Worm (Caenorhabditis elegans): ENCODE results near the gene nas-7.

nas-7 gene

DNA sequence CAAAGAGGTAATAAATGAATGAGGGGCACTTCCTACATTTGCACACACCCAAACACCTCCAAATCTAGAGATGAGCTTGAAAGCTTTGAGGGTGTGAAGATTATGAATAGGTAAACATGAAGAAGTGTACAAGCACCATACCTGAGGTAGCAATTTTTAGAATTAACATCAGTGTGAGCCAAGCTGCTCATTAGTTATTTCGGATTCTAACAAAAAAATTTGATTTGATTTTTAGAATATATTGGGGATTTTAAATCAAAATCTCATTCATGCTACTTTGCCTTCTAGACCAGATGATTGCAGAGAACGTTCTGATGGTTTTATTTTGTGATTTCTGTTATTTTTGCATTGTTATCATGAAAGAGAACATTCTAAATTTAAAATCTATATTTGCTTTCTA lies 11.2 kb upstream of the nas-7 start:
- no peak for TF ChIP-seq nhr-237 (tag; optimal IDR thresholded peaks at IDR 0.05)
- no peak for TF ChIP-seq bed-3 (GFP tag; optimal IDR thresholded peaks at IDR 0.05)
- no peak for TF ChIP-seq tbx-8 (GFP tag; optimal IDR thresholded peaks at IDR 0.05)
- TF ChIP-seq ces-1 (GFP tag; optimal IDR thresholded peaks at IDR 0.05) = no peak
- no peak for TF ChIP-seq unc-120 (tag; optimal IDR thresholded peaks at IDR 0.05; ENCODE audit: poor library complexity, severe bottlenecking)
- TF ChIP-seq nhr-76 (tag; optimal IDR thresholded peaks at IDR 0.05) = no peak
- TF ChIP-seq sptf-1 (tag; optimal IDR thresholded peaks at IDR 0.05) = no peak
- TF ChIP-seq flh-1 (GFP tag; optimal IDR thresholded peaks at IDR 0.05) = no peak
- no peak for TF ChIP-seq sem-2 (GFP tag; optimal IDR thresholded peaks at IDR 0.05)

DNA sequence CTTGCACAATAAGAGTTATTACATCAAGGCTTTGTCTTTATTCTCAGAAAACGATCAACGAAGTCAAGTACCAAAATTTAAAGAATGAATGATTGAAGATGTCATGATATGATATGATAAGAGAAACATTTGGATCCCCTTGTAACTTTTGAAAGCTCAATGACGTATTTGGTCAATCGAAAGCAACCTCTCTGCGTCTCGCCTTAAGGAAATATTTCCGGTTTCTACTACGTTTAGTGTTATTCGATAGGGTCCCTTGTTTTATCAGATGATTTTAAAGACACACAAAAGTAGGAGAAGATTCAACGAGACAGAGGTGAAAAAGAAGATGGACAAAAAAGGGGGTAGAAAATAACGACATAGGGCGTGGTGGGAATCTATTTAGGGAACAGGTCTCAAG lies 10.8 kb upstream of the nas-7 start:
- no peak for TF ChIP-seq ceh-83 (GFP tag; optimal IDR thresholded peaks at IDR 0.05)
- TF ChIP-seq snpc-4 (tag; optimal IDR thresholded peaks at IDR 0.05) = no peak
- TF ChIP-seq tbx-8 (GFP tag; optimal IDR thresholded peaks at IDR 0.05) = no peak
- TF ChIP-seq flh-1 (GFP tag; optimal IDR thresholded peaks at IDR 0.05) = no peak
- no peak for TF ChIP-seq elt-1 (tag; optimal IDR thresholded peaks at IDR 0.05; ENCODE audit: borderline replicate concordance, insufficient read depth)
- TF ChIP-seq lin-32 (GFP tag; optimal IDR thresholded peaks at IDR 0.05) = no peak
- TF ChIP-seq drap-1 (GFP tag; optimal IDR thresholded peaks at IDR 0.05) = no peak
- no peak for TF ChIP-seq ces-1 (GFP tag; optimal IDR thresholded peaks at IDR 0.05)
- TF ChIP-seq ztf-11 (tag; optimal IDR thresholded peaks at IDR 0.05) = no peak
- no peak for TF ChIP-seq sem-2 (GFP tag; optimal IDR thresholded peaks at IDR 0.05)
- no peak for TF ChIP-seq unc-62 (GFP tag; optimal IDR thresholded peaks at IDR 0.05)
- no peak for TF ChIP-seq nhr-12 (tag; optimal IDR thresholded peaks at IDR 0.05)
- TF ChIP-seq mls-2 (tag; optimal IDR thresholded peaks at IDR 0.05) = no peak
- TF ChIP-seq unc-120 (tag; optimal IDR thresholded peaks at IDR 0.05; ENCODE audit: poor library complexity, severe bottlenecking) = no peak
- TF ChIP-seq bed-3 (GFP tag; optimal IDR thresholded peaks at IDR 0.05) = no peak
- no peak for TF ChIP-seq cnd-1 (tag; optimal IDR thresholded peaks at IDR 0.05)
- TF ChIP-seq ceh-43 (GFP tag; optimal IDR thresholded peaks at IDR 0.05) = no peak
- no peak for TF ChIP-seq zip-8 (tag; optimal IDR thresholded peaks at IDR 0.05)

DNA sequence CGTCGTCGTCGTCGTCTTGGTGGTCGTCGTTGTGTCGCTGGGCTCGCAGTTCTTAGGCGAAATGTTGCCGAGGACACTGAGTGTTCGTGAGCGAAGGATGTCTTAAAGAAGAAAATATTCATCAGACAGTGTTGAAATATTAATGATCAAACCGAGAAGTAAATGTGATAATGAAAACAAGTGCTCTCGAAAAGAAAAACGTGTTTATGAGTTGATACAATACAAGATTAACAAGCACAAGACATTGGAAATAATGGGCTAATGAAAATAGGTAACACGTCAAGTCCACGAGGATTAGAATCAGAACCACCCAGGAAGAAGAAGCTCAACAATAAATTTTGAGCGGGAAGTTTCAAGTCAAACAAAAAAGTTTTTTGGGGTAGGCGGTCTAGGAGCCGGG lies 9.4 kb upstream of the nas-7 start, which contains the start of gene K02A2.5:
Gene K02A2.5, minus strand, starts transcription at position 101 of the 400 bp plus-strand sequence.
- no peak for TF ChIP-seq mls-2 (tag; optimal IDR thresholded peaks at IDR 0.05)
- no peak for TF ChIP-seq drap-1 (GFP tag; optimal IDR thresholded peaks at IDR 0.05)
- no peak for TF ChIP-seq M03D4.4 (tag; optimal IDR thresholded peaks at IDR 0.05)
- no peak for TF ChIP-seq elt-1 (tag; optimal IDR thresholded peaks at IDR 0.05; ENCODE audit: borderline replicate concordance, insufficient read depth)
- no peak for TF ChIP-seq flh-1 (GFP tag; optimal IDR thresholded peaks at IDR 0.05)
- no peak for TF ChIP-seq mab-5 (tag; optimal IDR thresholded peaks at IDR 0.05)
- TF ChIP-seq ceh-39 (tag; optimal IDR thresholded peaks at IDR 0.05) = no peak
- TF ChIP-seq nhr-237 (tag; optimal IDR thresholded peaks at IDR 0.05) = no peak
- TF ChIP-seq tbx-8 (GFP tag; optimal IDR thresholded peaks at IDR 0.05) = no peak

DNA sequence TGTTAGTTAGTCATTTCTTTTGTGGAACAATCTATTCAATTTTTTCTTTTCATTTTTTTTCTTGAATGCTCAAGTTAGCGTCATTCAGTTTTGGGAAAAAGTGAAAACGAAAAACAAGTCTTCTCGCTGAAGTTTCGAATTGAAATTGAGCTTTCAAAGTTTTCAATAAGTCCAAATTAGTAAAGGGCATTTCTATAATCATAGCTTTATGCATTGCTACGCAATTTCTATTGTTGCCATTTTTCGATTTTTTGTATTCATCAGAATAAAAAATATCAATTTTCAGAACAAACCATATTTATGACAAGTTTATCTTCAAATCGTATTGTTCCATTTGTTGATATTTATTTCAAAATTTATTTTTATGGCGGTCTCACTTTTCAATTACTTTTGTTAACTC lies 5.7 kb upstream of the nas-7 start, which contains the start of gene srd-55:
Gene srd-55, plus strand, starts transcription at position 301 of the 400 bp plus-strand sequence.
- no peak for TF ChIP-seq sptf-1 (tag; optimal IDR thresholded peaks at IDR 0.05)

DNA sequence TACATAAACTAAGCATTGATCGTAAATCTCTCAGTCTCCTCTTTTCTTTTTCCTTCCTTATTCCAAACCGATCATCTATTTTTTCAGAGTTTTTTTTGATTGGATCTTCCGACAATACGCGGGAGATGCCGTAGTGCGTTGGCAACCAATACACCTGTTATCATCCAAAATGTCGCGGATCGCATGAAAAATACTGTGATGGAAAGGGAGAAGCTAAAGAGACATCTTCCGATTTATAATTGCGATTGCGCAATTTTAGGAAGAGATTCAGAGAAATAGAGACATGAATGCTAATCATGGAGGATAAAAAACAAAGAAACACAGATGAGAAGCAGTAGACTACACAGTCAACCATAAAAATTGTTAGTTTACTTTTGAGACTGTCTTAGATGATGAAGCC lies 3.9 kb upstream of the nas-7 start:
- TF ChIP-seq ces-1 (GFP tag; optimal IDR thresholded peaks at IDR 0.05) (no peak), snpc-4 (tag; optimal IDR thresholded peaks at IDR 0.05) (no peak), lin-32 (GFP tag; optimal IDR thresholded peaks at IDR 0.05) (no peak), ceh-83 (GFP tag; optimal IDR thresholded peaks at IDR 0.05) (no peak), hlh-1 (tag; optimal IDR thresholded peaks at IDR 0.05) (no peak), zip-8 (tag; optimal IDR thresholded peaks at IDR 0.05) (peak; percentile 28)

DNA sequence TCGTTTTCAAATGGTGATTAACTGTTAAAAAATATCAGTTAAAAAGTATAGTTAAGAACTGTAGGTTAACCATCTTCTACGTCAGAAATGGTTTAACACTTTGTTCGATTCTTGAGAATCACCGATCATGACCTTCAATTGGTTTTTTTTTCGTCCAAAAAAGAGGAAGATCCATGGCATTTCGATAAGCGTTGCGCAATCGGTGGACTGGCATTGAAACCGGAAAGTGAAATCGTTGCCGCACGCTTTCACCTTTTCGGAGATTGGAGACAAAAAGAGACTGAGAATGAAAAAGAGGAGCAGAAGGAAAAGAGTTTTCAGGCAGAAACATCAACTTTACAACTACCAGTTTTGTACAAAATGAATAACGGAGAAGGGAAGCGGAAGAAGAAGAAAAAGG lies 2.7 kb upstream of the nas-7 start:
- TF ChIP-seq blmp-1 (tag; optimal IDR thresholded peaks at IDR 0.05) = peak; percentile 89
- peak; percentile 68 for TF ChIP-seq zip-8 (tag; optimal IDR thresholded peaks at IDR 0.05)
- TF ChIP-seq elt-3 (tag; optimal IDR thresholded peaks at IDR 0.05) = no peak
- TF ChIP-seq ham-2 (GFP tag; optimal IDR thresholded peaks at IDR 0.05) = peak; percentile 24
- TF ChIP-seq pha-4 (tag; optimal IDR thresholded peaks at IDR 0.05) = no peak

All from whole organism, mixed stage, embryonic.